Fruit fly (Drosophila melanogaster): ENCODE results near the gene Amt.
A peak's percentile ranks its signal among the peaks of the same experiment; 100 is the strongest.

The Amt gene

DNA sequence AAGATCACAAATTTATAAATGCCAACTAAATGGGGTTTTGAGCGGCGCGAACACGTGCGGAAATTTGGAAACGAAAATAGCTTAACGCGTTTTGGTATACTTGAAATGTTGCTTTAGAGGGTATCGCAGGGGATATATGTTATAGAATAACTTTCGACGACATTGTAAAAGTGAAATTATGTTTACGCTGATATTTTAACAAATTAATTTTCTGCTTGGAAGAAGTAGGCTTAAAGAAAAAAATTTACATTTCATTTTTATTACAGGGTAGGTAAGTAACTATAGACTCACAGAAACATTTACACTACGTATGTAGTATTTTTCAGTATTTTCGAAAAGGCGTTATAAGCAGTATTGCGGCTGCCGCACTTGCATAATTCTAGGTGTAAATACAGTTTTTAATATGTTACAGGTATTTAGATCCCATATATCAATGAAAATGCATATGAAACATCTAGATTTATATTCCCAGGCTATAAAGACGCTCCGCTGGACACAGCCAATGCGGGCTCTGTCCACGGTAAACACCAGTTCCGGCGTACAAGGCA lies 19.5 kb downstream of the Amt start, which contains the start of the genes Art3 and mRpS10 (continued):
- TF ChIP-seq Dbx (GFP tag; IDR thresholded peaks at IDR 0.05) (peak; percentile 100), HLHmδ (GFP tag; optimal IDR thresholded peaks at IDR 0.05) (no peak), PHDP (tag; optimal IDR thresholded peaks at IDR 0.05) (peak; percentile 100), repo (GFP tag; optimal IDR thresholded peaks at IDR 0.05) (peak; percentile 100), CG11085 (GFP tag; IDR thresholded peaks at IDR 0.05) (peak; percentile 100), schlank (tag; optimal IDR thresholded peaks at IDR 0.05) (peak; percentile 100), lilli (GFP tag; optimal IDR thresholded peaks at IDR 0.05) (peak; percentile 100), lbe (GFP tag; optimal IDR thresholded peaks at IDR 0.05) (peak; percentile 99), tio (GFP tag; optimal IDR thresholded peaks at IDR 0.05) (peak; percentile 100), prd (optimal IDR thresholded peaks at IDR 0.05) (no peak), prd (GFP tag; IDR thresholded peaks at IDR 0.05) (peak; percentile 100), crp (GFP tag; optimal IDR thresholded peaks at IDR 0.05) (peak; percentile 55 to 80), Opbp (GFP tag; IDR thresholded peaks at IDR 0.05; ENCODE audit: partially characterized antibody) (peak; percentile 29; the same call in 1 of the 3 replicates), scrt (GFP tag; optimal IDR thresholded peaks at IDR 0.05) (peak; percentile 99), hth (optimal IDR thresholded peaks at IDR 0.05) (no peak), bigmax (GFP tag; optimal IDR thresholded peaks at IDR 0.05) (peak; percentile 83), vfl (GFP tag; optimal IDR thresholded peaks at IDR 0.05) (peak; percentile 99), caup (GFP tag; optimal IDR thresholded peaks at IDR 0.05; ENCODE audit: severe bottlenecking) (peak; percentile 100), stwl (tag; optimal IDR thresholded peaks at IDR 0.05) (peak; percentile 98), mirr (GFP tag; optimal IDR thresholded peaks at IDR 0.05) (peak; percentile 100), luna (GFP tag; optimal IDR thresholded peaks at IDR 0.05) (peak; percentile 99), CG5180 (GFP tag; optimal IDR thresholded peaks at IDR 0.05) (peak; percentile 94), dati (GFP tag; IDR thresholded peaks at IDR 0.05) (peak; percentile 100), wek (GFP tag; optimal IDR thresholded peaks at IDR 0.05) (peak; percentile 98), CG15601 (tag; optimal IDR thresholded peaks at IDR 0.05) (peak; percentile 99), CG2129 (GFP tag; IDR thresholded peaks at IDR 0.05; ENCODE audit: partially characterized antibody) (no peak), CG6791 (GFP tag; IDR thresholded peaks at IDR 0.05; ENCODE audit: partially characterized antibody) (no peak), stc (GFP tag; IDR thresholded peaks at IDR 0.05) (peak; percentile 100), CG10543 (GFP tag; optimal IDR thresholded peaks at IDR 0.05) (peak; percentile 100), CG10431 (GFP tag; optimal IDR thresholded peaks at IDR 0.05) (peak; percentile 99), wor (GFP tag; IDR thresholded peaks at IDR 0.05) (peak; percentile 100), Lim3 (GFP tag; IDR thresholded peaks at IDR 0.05) (peak; percentile 99), CG17802 (tag; optimal IDR thresholded peaks at IDR 0.05) (peak; percentile 96), CG6175 (GFP tag; IDR thresholded peaks at IDR 0.05) (peak; percentile 100), fd3F (GFP tag; optimal IDR thresholded peaks at IDR 0.05) (peak; percentile 100), CG16813 (GFP tag; IDR thresholded peaks at IDR 0.05; ENCODE audit: partially characterized antibody) (no peak), CG2120 (GFP tag; optimal IDR thresholded peaks at IDR 0.05) (peak; percentile 100), Bdp1 (GFP tag; optimal IDR thresholded peaks at IDR 0.05) (peak; percentile 96), Ravus (GFP tag; IDR thresholded peaks at IDR 0.05) (peak; percentile 99), klu (GFP tag; IDR thresholded peaks at IDR 0.05) (peak; percentile 100), CG6654 (GFP tag; optimal IDR thresholded peaks at IDR 0.05) (peak; percentile 96), sc (optimal IDR thresholded peaks at IDR 0.05) (no peak), sc (GFP tag; optimal IDR thresholded peaks at IDR 0.05) (peak; percentile 100), Mrtf (GFP tag; IDR thresholded peaks at IDR 0.05) (peak; percentile 100), ato (GFP tag; IDR thresholded peaks at IDR 0.05; ENCODE audit: partially characterized antibody) (no peak), tup (GFP tag; optimal IDR thresholded peaks at IDR 0.05) (peak; percentile 98), Side (GFP tag; optimal IDR thresholded peaks at IDR 0.05) (peak; percentile 100), CG9727 (GFP tag; optimal IDR thresholded peaks at IDR 0.05) (peak; percentile 100), exex (tag; optimal IDR thresholded peaks at IDR 0.05) (peak; percentile 99), CG11504 (tag; optimal IDR thresholded peaks at IDR 0.05) (peak; percentile 99)

Data from whole organism, embryonic.